Worm (Caenorhabditis elegans) whole organism, late embryonic: Measurements from ENCODE around the gene sqv-2.
A peak's percentile ranks its signal among the peaks of the same experiment; 100 is the strongest.

ENCODE experiments used
- C38D4.7 ChIP-seq: fragments of 200-800 bp; sonication (Bioruptor generic); optimal IDR thresholded peaks from 2 replicates; lab custom pipeline; 2018; ENCODE audit warnings: mild to moderate bottlenecking, missing genetic modification characterization, moderate library complexity, missing compliant biosample characterization
- F13H6.1 ChIP-seq: sonication (generic microtip); optimal IDR thresholded peaks from 2 replicates; lab custom pipeline; 2016; ENCODE audit warnings: missing genetic modification characterization, missing compliant biosample characterization
- K09A11.1 ChIP-seq: sonication (generic microtip); optimal IDR thresholded peaks from 2 replicates; lab custom pipeline; 2017; ENCODE audit warnings: antibody characterized with exemption, mild to moderate bottlenecking, missing genetic modification characterization, missing compliant biosample characterization; ENCODE audit not compliant: insufficient read depth
- T23F11.4 ChIP-seq: fragments of 200-800 bp; sonication (Bioruptor generic); optimal IDR thresholded peaks from 2 replicates; lab custom pipeline; 2018; ENCODE audit warnings: mild to moderate bottlenecking, missing genetic modification characterization, missing compliant biosample characterization
- ama-1 ChIP-seq: fragments of 150-350 bp; optimal IDR thresholded peaks from 2 replicates; lab custom pipeline; 2014
- ceh-2 ChIP-seq: sonication (generic microtip); optimal IDR thresholded peaks from 2 replicates; lab custom pipeline; 2016; ENCODE audit warnings: missing genotype, missing genetic modification characterization, missing compliant biosample characterization
- ceh-22 ChIP-seq: sonication (generic microtip); optimal IDR thresholded peaks from 2 replicates; lab custom pipeline; 2017; ENCODE audit warnings: missing biosample characterization, missing genetic modification characterization
- ceh-31 ChIP-seq: sonication (generic microtip); optimal IDR thresholded peaks from 2 replicates; lab custom pipeline; 2016; ENCODE audit warnings: missing genetic modification characterization, missing compliant biosample characterization
- ceh-34 ChIP-seq: sonication (generic microtip); optimal IDR thresholded peaks from 2 replicates; lab custom pipeline; 2016; ENCODE audit warnings: mild to moderate bottlenecking, missing genetic modification characterization, missing compliant biosample characterization
- ceh-6 ChIP-seq: fragments of 200-800 bp; sonication (Bioruptor generic); optimal IDR thresholded peaks from 2 replicates; lab custom pipeline; 2018; ENCODE audit warnings: mild to moderate bottlenecking, missing genetic modification characterization, missing compliant biosample characterization
- ceh-9 ChIP-seq: sonication (generic microtip); optimal IDR thresholded peaks from 2 replicates; lab custom pipeline; 2016; ENCODE audit warnings: mild to moderate bottlenecking, missing genetic modification characterization, inconsistent platforms, missing compliant biosample characterization
- che-1 ChIP-seq: sonication (generic microtip); optimal IDR thresholded peaks from 2 replicates; lab custom pipeline; 2016; ENCODE audit warnings: mild to moderate bottlenecking, missing genetic modification characterization, missing compliant biosample characterization
- dmd-4 ChIP-seq: sonication (generic microtip); optimal IDR thresholded peaks from 2 replicates; lab custom pipeline; 2016; ENCODE audit warnings: borderline replicate concordance, missing genetic modification characterization, missing compliant biosample characterization
- dve-1 ChIP-seq: sonication (generic microtip); optimal IDR thresholded peaks from 2 replicates; lab custom pipeline; 2017; ENCODE audit warnings: antibody characterized with exemption, mild to moderate bottlenecking, missing genetic modification characterization, missing compliant biosample characterization
- elt-2 ChIP-seq: sonication (generic microtip); optimal IDR thresholded peaks from 2 replicates; lab custom pipeline; 2016; ENCODE audit warnings: missing genetic modification reagents, missing genetic modification characterization, missing compliant biosample characterization
- eyg-1 ChIP-seq: sonication (generic microtip); optimal IDR thresholded peaks from 2 replicates; lab custom pipeline; 2016; ENCODE audit warnings: missing genotype, missing genetic modification characterization, missing compliant biosample characterization
- hlh-30 ChIP-seq: sonication (generic microtip); optimal IDR thresholded peaks from 2 replicates; lab custom pipeline; 2017; ENCODE audit warnings: antibody characterized with exemption, missing genetic modification characterization, missing compliant biosample characterization; ENCODE audit not compliant: insufficient read depth
- hlh-6 ChIP-seq: sonication (generic microtip); optimal IDR thresholded peaks from 2 replicates; lab custom pipeline; 2016; ENCODE audit warnings: missing genotype, missing genetic modification characterization, missing compliant biosample characterization
- lim-6 ChIP-seq: sonication (generic microtip); optimal IDR thresholded peaks from 2 replicates; lab custom pipeline; 2016; ENCODE audit warnings: missing genetic modification characterization, missing compliant biosample characterization
- mec-3 ChIP-seq: sonication (generic microtip); optimal IDR thresholded peaks from 2 replicates; lab custom pipeline; 2016; ENCODE audit warnings: borderline replicate concordance, missing genetic modification characterization, missing compliant biosample characterization
- nhr-232 ChIP-seq: sonication (generic microtip); optimal IDR thresholded peaks from 2 replicates; lab custom pipeline; 2016; ENCODE audit warnings: missing genetic modification characterization, missing compliant biosample characterization
- npax-4 ChIP-seq: sonication (generic microtip); optimal IDR thresholded peaks from 2 replicates; lab custom pipeline; 2016; ENCODE audit warnings: missing genetic modification characterization, missing compliant biosample characterization
- pag-3 ChIP-seq: sonication (generic microtip); optimal IDR thresholded peaks from 2 replicates; lab custom pipeline; 2016; ENCODE audit warnings: missing compliant biosample characterization, missing genetic modification characterization, borderline replicate concordance
- pha-4 ChIP-seq: fragments of 150-350 bp; optimal IDR thresholded peaks from 2 replicates; lab custom pipeline; 2018; ENCODE audit warnings: missing biosample characterization, missing genetic modification reagents, missing genetic modification characterization
- pqm-1 ChIP-seq: sonication (generic microtip); optimal IDR thresholded peaks from 2 replicates; lab custom pipeline; 2016; ENCODE audit warnings: missing genetic modification characterization, missing compliant biosample characterization
- pros-1 ChIP-seq: fragments of 150-350 bp; optimal IDR thresholded peaks from 2 replicates; lab custom pipeline; 2014; ENCODE audit warnings: missing biosample characterization, missing genetic modification reagents, missing genetic modification characterization
- rnt-1 ChIP-seq: sonication (generic microtip); optimal IDR thresholded peaks from 2 replicates; lab custom pipeline; 2016; ENCODE audit warnings: missing genetic modification characterization, missing compliant biosample characterization
- sdc-2 ChIP-seq: sonication (generic microtip); optimal IDR thresholded peaks from 2 replicates; lab custom pipeline; 2016; ENCODE audit warnings: missing genotype, missing genetic modification characterization, missing compliant biosample characterization
- syd-9 ChIP-seq: sonication (generic microtip); optimal IDR thresholded peaks from 2 replicates; lab custom pipeline; 2016; ENCODE audit warnings: mild to moderate bottlenecking, missing genetic modification characterization, moderate library complexity, missing compliant biosample characterization
- tbx-7 ChIP-seq: sonication (generic microtip); optimal IDR thresholded peaks from 2 replicates; lab custom pipeline; 2016; ENCODE audit warnings: missing genotype, missing genetic modification characterization, missing compliant biosample characterization
- ttx-3 ChIP-seq: sonication (generic microtip); optimal IDR thresholded peaks from 2 replicates; lab custom pipeline; 2016; ENCODE audit warnings: missing genetic modification reagents, missing genetic modification characterization, missing compliant biosample characterization
- unc-3 ChIP-seq, 2 experiments: fragments of 200-800 bp in 1 of 2; sonication (Bioruptor generic) in 1 of 2; sonication (generic microtip) in 1 of 2; conservative IDR thresholded peaks in 1 of 2; optimal IDR thresholded peaks in 1 of 2; 2 replicates each; pipeline versions ENCODE4 v1.3.6 to Lab custom; 2016 to 2022; ENCODE audit warnings: missing compliant biosample characterization in 2 of 2, missing genetic modification characterization in 2 of 2, missing genetic modification reagents in 1 of 2
- unc-86 ChIP-seq: sonication (generic microtip); optimal IDR thresholded peaks from 2 replicates; lab custom pipeline; 2016; ENCODE audit warnings: missing genetic modification characterization, missing compliant biosample characterization
- ztf-16 ChIP-seq: sonication (generic microtip); optimal IDR thresholded peaks from 2 replicates; lab custom pipeline; 2017; ENCODE audit warnings: missing genetic modification characterization, missing compliant biosample characterization

Gene sqv-2

ce11 chrII:2859315-2859714 lies 34.9 kb downstream of the sqv-2 start:
- TF ChIP-seq lim-6 (tag; lab: Kevin White, UChicago) (no peak), dve-1 (tag; lab: Kevin White, UChicago) (peak; percentile 84)

- TF ChIP-seq elt-2 (tag; lab: Kevin White, UChicago) (peak; percentile 8), ceh-31 (tag; lab: Kevin White, UChicago) (no peak)
These were observed 35.3 kb downstream of the sqv-2 start for ce11 chrII:2858851-2859250.

DNA sequence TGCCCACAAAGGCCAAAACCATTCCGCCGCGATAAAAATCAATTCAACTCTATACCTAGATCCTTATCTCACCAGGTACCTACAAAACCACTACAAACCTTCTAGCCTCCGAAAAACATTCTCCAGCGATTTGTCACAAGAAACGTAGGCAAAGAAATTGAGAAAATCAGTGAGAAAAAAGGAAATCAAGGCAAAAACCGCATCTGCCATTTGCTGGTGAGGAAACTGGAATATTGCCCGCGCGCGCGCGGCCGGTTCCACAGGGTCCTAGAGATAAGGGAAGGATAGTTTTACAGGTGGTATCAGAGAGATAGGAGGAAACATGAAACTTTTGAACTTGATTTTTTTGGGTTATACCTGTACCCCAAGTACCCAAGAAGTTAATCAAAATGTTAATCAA lies 36.6 kb downstream of the sqv-2 start:
- TF ChIP-seq tbx-7 (no peak), rnt-1 (peak; percentile 18)

DNA sequence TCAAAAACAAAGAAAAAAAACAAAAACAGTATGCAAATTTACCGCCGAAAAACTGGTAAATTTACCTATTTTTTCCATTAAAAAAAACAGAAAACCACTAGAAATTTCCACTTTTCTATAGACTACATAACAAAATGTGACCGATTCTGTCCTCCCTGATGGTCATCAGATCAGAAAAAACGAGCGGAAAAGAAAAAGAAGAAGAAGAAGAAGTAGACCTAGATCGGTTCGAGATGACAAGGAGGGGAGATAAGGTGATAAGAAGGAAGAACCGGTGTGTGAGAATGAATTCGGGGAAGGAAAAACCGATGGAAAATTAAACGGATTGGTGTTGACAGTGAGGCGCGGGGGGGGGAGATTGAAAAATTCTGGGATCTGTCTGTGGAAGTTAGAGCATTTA lies 38.1 kb downstream of the sqv-2 start:
- TF ChIP-seq ceh-31 (tag; lab: Kevin White, UChicago) (no peak), syd-9 (no peak), unc-86 (no peak), ztf-16 (no peak), pqm-1 (tag; lab: Kevin White, UChicago) (no peak), T23F11.4 (GFP tag; lab: Kevin White, UChicago) (no peak), che-1 (no peak), ceh-22 (tag; lab: Kevin White, UChicago) (no peak), ama-1 (lab: Kevin White, UChicago) (no peak), K09A11.1 (tag; lab: Kevin White, UChicago) (no peak), pha-4 (tag; lab: Kevin White, UChicago) (no peak), ceh-9 (tag; lab: Kevin White, UChicago) (no peak)

- TF ChIP-seq pros-1 (no peak), T23F11.4 (GFP tag; lab: Kevin White, UChicago) (no peak), hlh-6 (tag; lab: Kevin White, UChicago) (peak; percentile 11), K09A11.1 (tag; lab: Kevin White, UChicago) (no peak), unc-3 (GFP tag; conservative IDR thresholded peaks at IDR 0.05; lab: Robert Waterston, UW) (no peak), unc-3 (tag; optimal IDR thresholded peaks at IDR 0.05; lab: Kevin White, UChicago) (no peak), pqm-1 (tag; lab: Kevin White, UChicago) (no peak), ceh-31 (tag; lab: Kevin White, UChicago) (peak; percentile 41), dmd-4 (tag; lab: Kevin White, UChicago) (no peak), elt-2 (tag; lab: Kevin White, UChicago) (no peak)
These were observed 39.4 kb downstream of the sqv-2 start for ce11 chrII:2854794-2855193.

ce11 chrII:2853767-2854166 lies 40.4 kb downstream of the sqv-2 start:
- no peak for TF ChIP-seq dmd-4 (tag; lab: Kevin White, UChicago)
- no peak for TF ChIP-seq ceh-6 (GFP tag; lab: Kevin White, UChicago)
- no peak for TF ChIP-seq ttx-3 (tag; lab: Kevin White, UChicago)
- no peak for TF ChIP-seq ceh-2
- no peak for TF ChIP-seq hlh-30 (tag; lab: Kevin White, UChicago)
- no peak for TF ChIP-seq ceh-34
- no peak for TF ChIP-seq unc-86
- no peak for TF ChIP-seq npax-4
- no peak for TF ChIP-seq syd-9
- TF ChIP-seq pag-3 (tag; lab: Kevin White, UChicago), result no peak
- TF ChIP-seq F13H6.1 (tag; lab: Kevin White, UChicago), result no peak
- no peak for TF ChIP-seq rnt-1
- no peak for TF ChIP-seq C38D4.7 (GFP tag; lab: Kevin White, UChicago)
- TF ChIP-seq mec-3 (tag; lab: Kevin White, UChicago), result no peak
- TF ChIP-seq pha-4 (tag; lab: Kevin White, UChicago), result no peak
- no peak for TF ChIP-seq sdc-2 (tag; lab: Kevin White, UChicago)
- TF ChIP-seq eyg-1, result no peak
- no peak for TF ChIP-seq nhr-232 (tag; lab: Kevin White, UChicago)
